Worm (Caenorhabditis elegans) whole organism, L4 larva: ENCODE measurements around the gene K07D4.9.

Source experiments
- ZK546.5 ChIP-seq, 2 experiments: sonication (generic microtip); optimal IDR thresholded peaks; 2 replicates each; lab custom pipeline; 2017; ENCODE audit warnings: missing biosample characterization in 2 of 2, missing genetic modification characterization in 2 of 2
- dmd-6 ChIP-seq: fragments of 200-800 bp; sonication (Bioruptor generic); IDR thresholded peaks from 2 replicates; pipeline ENCODE4 v1.3.6; 2022; ENCODE audit warnings: missing genetic modification reagents, missing genetic modification characterization, missing compliant biosample characterization
- lin-1 ChIP-seq: fragments of 200-800 bp; sonication (Bioruptor generic); IDR thresholded peaks from 2 replicates; pipeline ENCODE4 v1.3.6; 2022; ENCODE audit warnings: missing genetic modification reagents, missing genetic modification characterization, missing compliant biosample characterization
- lin-15B ChIP-seq: fragments of 150-350 bp; sonication (generic microtip); optimal IDR thresholded peaks from 3 replicates; lab custom pipeline; 2014; ENCODE audit warnings: missing biosample characterization, missing genetic modification characterization
- lin-29 ChIP-seq: fragments of 200-800 bp; sonication (Bioruptor generic); IDR thresholded peaks from 2 replicates; pipeline ENCODE4 v1.3.6; 2022; ENCODE audit warnings: missing genetic modification reagents, missing genetic modification characterization, missing compliant biosample characterization
- nhr-10 ChIP-seq: fragments of 150-350 bp; optimal IDR thresholded peaks from 2 replicates; lab custom pipeline; 2014; ENCODE audit warnings: missing biosample characterization, missing genetic modification characterization
- pha-4 ChIP-seq, 2 experiments: fragments of 150-350 bp in 1 of 2; fragments of 200-800 bp in 1 of 2; sonication (Bioruptor generic) in 1 of 2; IDR thresholded peaks in 1 of 2; optimal IDR thresholded peaks in 1 of 2; 2 replicates each; pipeline versions ENCODE4 v1.3.6 to Lab custom; 2014 to 2022; ENCODE audit warnings: missing genetic modification characterization in 2 of 2, missing genetic modification reagents in 2 of 2, missing biosample characterization in 1 of 2, missing compliant biosample characterization in 1 of 2
- unc-62 ChIP-seq, 3 experiments: fragments of 150-350 bp in 1 of 3; sonication (generic microtip); optimal IDR thresholded peaks in 2 of 3; peaks in 1 of 3; 1 replicate in 1 of 3; 2 replicates in 2 of 3; lab custom pipeline; 2014 to 2017; ENCODE audit warnings: missing biosample characterization in 3 of 3, missing genetic modification characterization in 3 of 3, missing genetic modification reagents in 3 of 3, missing genotype in 1 of 3
- ztf-11 ChIP-seq: fragments of 150-350 bp; optimal IDR thresholded peaks from 2 replicates; lab custom pipeline; 2014; ENCODE audit warnings: missing biosample characterization, missing genetic modification characterization

- no peak for TF ChIP-seq ztf-11 (tag; lab: Kevin White, UChicago)
- no peak for TF ChIP-seq lin-15B
- TF ChIP-seq pha-4 (GFP tag; IDR thresholded peaks at IDR 0.05; lab: Robert Waterston, UW) = no peak
- no peak for TF ChIP-seq pha-4 (tag; optimal IDR thresholded peaks at IDR 0.05; lab: Kevin White, UChicago)
- no peak for TF ChIP-seq dmd-6 (GFP tag; lab: Robert Waterston, UW)
- TF ChIP-seq unc-62 (GFP tag; optimal IDR thresholded peaks at IDR 0.05 in 1 of 2; lab: Kevin White, UChicago) = no peak
- no peak for TF ChIP-seq unc-62 (tag; optimal IDR thresholded peaks at IDR 0.05; lab: Kevin White, UChicago)
- TF ChIP-seq lin-29 (GFP tag; lab: Robert Waterston, UW) = no peak
- no peak for TF ChIP-seq nhr-10 (tag; lab: Kevin White, UChicago)
- no peak for TF ChIP-seq ZK546.5 (tag; optimal IDR thresholded peaks at IDR 0.05; lab: Kevin White, UChicago)
- no peak for TF ChIP-seq lin-1 (GFP tag; lab: Robert Waterston, UW)
Measured at ce11 chrII:4067258-4067657, 38.9 kb downstream of the K07D4.9 start, which contains the start of gene W06A11.1.
